Worm (Caenorhabditis elegans) whole organism, L1 larva: ENCODE measurements around the gene ttc-37.
A peak's percentile ranks its signal among the peaks of the same experiment; 100 is the strongest.

ENCODE experiments used
- C16A3.4 ChIP-seq: fragments of 150-350 bp; optimal IDR thresholded peaks from 2 replicates; lab custom pipeline; 2014; ENCODE audit warnings: missing biosample characterization, missing genetic modification characterization
- F16B12.6 ChIP-seq: fragments of 150-350 bp; optimal IDR thresholded peaks from 2 replicates; lab custom pipeline; 2014; ENCODE audit warnings: missing biosample characterization, missing genetic modification characterization
- aha-1 ChIP-seq: fragments of 150-350 bp; optimal IDR thresholded peaks from 2 replicates; lab custom pipeline; 2014; ENCODE audit warnings: missing biosample characterization, missing genetic modification characterization
- aly-2 ChIP-seq: fragments of 150-350 bp; optimal IDR thresholded peaks from 2 replicates; lab custom pipeline; 2014; ENCODE audit warnings: missing biosample characterization, missing genetic modification characterization
- ama-1 ChIP-seq: fragments of 150-350 bp; optimal IDR thresholded peaks from 2 replicates; lab custom pipeline; 2014
- blmp-1 ChIP-seq: fragments of 150-350 bp; optimal IDR thresholded peaks from 2 replicates; lab custom pipeline; 2014; ENCODE audit warnings: missing biosample characterization, missing genetic modification characterization
- ceh-8 ChIP-seq: fragments of 200-800 bp; sonication (Bioruptor generic); optimal IDR thresholded peaks from 2 replicates; lab custom pipeline; 2018; ENCODE audit warnings: mild to moderate bottlenecking, missing genetic modification characterization, moderate library complexity, missing compliant biosample characterization
- ces-1 ChIP-seq: fragments of 150-350 bp; optimal IDR thresholded peaks from 2 replicates; lab custom pipeline; 2014; ENCODE audit warnings: missing biosample characterization, missing genetic modification reagents, missing genetic modification characterization
- efl-1 ChIP-seq, 4 experiments: fragments of 150-350 bp; optimal IDR thresholded peaks in 3 of 4; peaks in 1 of 4; 1 replicate in 1 of 4; 2 replicates in 3 of 4; lab custom pipeline; 2014; ENCODE audit warnings: missing biosample characterization in 2 of 4, missing genetic modification characterization in 2 of 4, missing genetic modification reagents in 2 of 4
- egl-27 ChIP-seq, 2 experiments: fragments of 150-350 bp in 1 of 2; sonication (generic microtip); optimal IDR thresholded peaks; 3 replicates each; lab custom pipeline; 2017 to 2018; ENCODE audit warnings: missing biosample characterization in 2 of 2, missing genetic modification characterization in 2 of 2, missing genetic modification reagents in 2 of 2
- elt-2 ChIP-seq: sonication (generic microtip); optimal IDR thresholded peaks from 2 replicates; lab custom pipeline; 2016; ENCODE audit warnings: missing genetic modification characterization, mild to moderate bottlenecking, inconsistent platforms, missing compliant biosample characterization, missing genetic modification reagents
- fkh-10 ChIP-seq: sonication (generic microtip); optimal IDR thresholded peaks from 2 replicates; lab custom pipeline; 2017; ENCODE audit warnings: missing biosample characterization, missing genetic modification reagents, missing genetic modification characterization
- fkh-4 ChIP-seq: sonication (generic microtip); optimal IDR thresholded peaks from 2 replicates; lab custom pipeline; 2016; ENCODE audit warnings: missing compliant biosample characterization, missing genetic modification characterization, borderline replicate concordance
- grh-1 ChIP-seq: fragments of 200-800 bp; sonication (Bioruptor generic); IDR thresholded peaks from 2 replicates; pipeline ENCODE4 v1.3.6; 2022; ENCODE audit warnings: missing genetic modification reagents, missing genetic modification characterization, missing compliant biosample characterization
- hpl-2 ChIP-seq: fragments of 150-350 bp; optimal IDR thresholded peaks from 2 replicates; lab custom pipeline; 2014; ENCODE audit warnings: missing biosample characterization, missing genetic modification reagents, missing genetic modification characterization
- jun-1 ChIP-seq: fragments of 150-350 bp; optimal IDR thresholded peaks from 2 replicates; lab custom pipeline; 2014; ENCODE audit warnings: missing biosample characterization, missing genetic modification reagents, missing genetic modification characterization
- lin-13 ChIP-seq: fragments of 150-350 bp; optimal IDR thresholded peaks from 2 replicates; lab custom pipeline; 2014; ENCODE audit warnings: missing biosample characterization, missing genetic modification reagents, missing genetic modification characterization
- lin-14 ChIP-seq: fragments of 200-800 bp; sonication (Bioruptor generic); optimal IDR thresholded peaks from 2 replicates; lab custom pipeline; 2018; ENCODE audit warnings: mild to moderate bottlenecking, missing genetic modification characterization, moderate library complexity, missing compliant biosample characterization
- lin-15B ChIP-seq: fragments of 150-350 bp; sonication (generic microtip); optimal IDR thresholded peaks from 3 replicates; lab custom pipeline; 2014; ENCODE audit warnings: missing biosample characterization, missing genetic modification characterization
- lin-35 ChIP-seq, 2 experiments: fragments of 150-350 bp; optimal IDR thresholded peaks; 2 replicates each; lab custom pipeline; 2014; ENCODE audit warnings: missing biosample characterization in 2 of 2, missing genetic modification characterization in 2 of 2, missing genetic modification reagents in 2 of 2
- mdl-1 ChIP-seq, 2 experiments: fragments of 150-350 bp; optimal IDR thresholded peaks; 2 replicates each; lab custom pipeline; 2014 to 2017; ENCODE audit warnings: missing biosample characterization in 2 of 2, missing genetic modification characterization in 2 of 2, inconsistent platforms in 1 of 2
- mef-2 ChIP-seq: fragments of 150-350 bp; optimal IDR thresholded peaks from 2 replicates; lab custom pipeline; 2014; ENCODE audit warnings: missing biosample characterization, missing genetic modification characterization
- mep-1 ChIP-seq: fragments of 150-350 bp; optimal IDR thresholded peaks from 2 replicates; lab custom pipeline; 2014; ENCODE audit warnings: missing biosample characterization, missing genetic modification characterization
- nhr-11 ChIP-seq: fragments of 150-350 bp; optimal IDR thresholded peaks from 2 replicates; lab custom pipeline; 2014; ENCODE audit warnings: missing biosample characterization, missing genetic modification characterization
- nhr-20 ChIP-seq: sonication (generic microtip); optimal IDR thresholded peaks from 2 replicates; lab custom pipeline; 2016; ENCODE audit warnings: mild to moderate bottlenecking, missing genetic modification characterization, missing compliant biosample characterization
- nhr-237 ChIP-seq: fragments of 150-350 bp; optimal IDR thresholded peaks from 2 replicates; lab custom pipeline; 2014; ENCODE audit warnings: missing biosample characterization, missing genetic modification characterization
- nhr-47 ChIP-seq: sonication (generic microtip); optimal IDR thresholded peaks from 2 replicates; lab custom pipeline; 2016; ENCODE audit warnings: mild to moderate bottlenecking, missing genetic modification characterization, moderate library complexity, missing compliant biosample characterization
- nhr-71 ChIP-seq: sonication (generic microtip); optimal IDR thresholded peaks from 2 replicates; lab custom pipeline; 2016; ENCODE audit warnings: mild to moderate bottlenecking, missing genetic modification characterization, moderate library complexity, missing compliant biosample characterization
- nhr-77 ChIP-seq: fragments of 150-350 bp; optimal IDR thresholded peaks from 2 replicates; lab custom pipeline; 2014; ENCODE audit warnings: missing biosample characterization, missing genetic modification characterization
- pax-3 ChIP-seq: fragments of 200-800 bp; sonication (Bioruptor generic); optimal IDR thresholded peaks from 2 replicates; lab custom pipeline; 2018; ENCODE audit warnings: mild to moderate bottlenecking, missing genetic modification characterization, moderate library complexity, missing compliant biosample characterization
- pqm-1 ChIP-seq: sonication (generic microtip); optimal IDR thresholded peaks from 3 replicates; lab custom pipeline; 2017; ENCODE audit warnings: missing biosample characterization, missing genetic modification characterization
- skn-1 ChIP-seq: fragments of 150-350 bp; optimal IDR thresholded peaks from 2 replicates; lab custom pipeline; 2014; ENCODE audit warnings: missing biosample characterization, missing genetic modification characterization
- snpc-4 ChIP-seq: fragments of 150-350 bp; optimal IDR thresholded peaks from 2 replicates; lab custom pipeline; 2014; ENCODE audit warnings: missing biosample characterization, missing genetic modification characterization
- sox-4 ChIP-seq: sonication (generic microtip); optimal IDR thresholded peaks from 2 replicates; lab custom pipeline; 2016; ENCODE audit warnings: missing genetic modification characterization, missing compliant biosample characterization
- sup-37 ChIP-seq: fragments of 200-800 bp; sonication (Bioruptor generic); optimal IDR thresholded peaks from 2 replicates; lab custom pipeline; 2018; ENCODE audit warnings: mild to moderate bottlenecking, missing genetic modification characterization, missing compliant biosample characterization
- tlp-1 ChIP-seq: fragments of 150-350 bp; optimal IDR thresholded peaks from 2 replicates; lab custom pipeline; 2014; ENCODE audit warnings: missing biosample characterization, missing genetic modification characterization
- unc-130 ChIP-seq: fragments of 150-350 bp; optimal IDR thresholded peaks from 2 replicates; lab custom pipeline; 2017; ENCODE audit warnings: missing biosample characterization, missing genetic modification characterization, inconsistent platforms
- unc-62 ChIP-seq: fragments of 150-350 bp; optimal IDR thresholded peaks from 2 replicates; lab custom pipeline; 2014; ENCODE audit warnings: missing biosample characterization, missing genetic modification reagents, missing genetic modification characterization
- unc-98 ChIP-seq: fragments of 200-800 bp; sonication (Bioruptor generic); IDR thresholded peaks from 2 replicates; pipeline ENCODE4 v1.3.6; 2022; ENCODE audit warnings: missing genetic modification characterization, missing compliant biosample characterization
- vab-15 ChIP-seq: sonication (generic microtip); optimal IDR thresholded peaks from 2 replicates; lab custom pipeline; 2017; ENCODE audit warnings: missing genotype, mild to moderate bottlenecking, missing genetic modification characterization, missing compliant biosample characterization
- zag-1 ChIP-seq: fragments of 150-350 bp; optimal IDR thresholded peaks from 2 replicates; lab custom pipeline; 2014; ENCODE audit warnings: missing biosample characterization, missing genetic modification characterization
- ztf-11 ChIP-seq, 2 experiments: sonication (generic microtip); optimal IDR thresholded peaks; 2 replicates each; lab custom pipeline; 2016 to 2017; ENCODE audit warnings: missing genetic modification characterization in 2 of 2, missing biosample characterization in 1 of 2, missing compliant biosample characterization in 1 of 2
- ztf-4 ChIP-seq: fragments of 150-350 bp; optimal IDR thresholded peaks from 2 replicates; lab custom pipeline; 2014; ENCODE audit warnings: missing biosample characterization, missing genetic modification characterization

The ttc-37 gene

DNA sequence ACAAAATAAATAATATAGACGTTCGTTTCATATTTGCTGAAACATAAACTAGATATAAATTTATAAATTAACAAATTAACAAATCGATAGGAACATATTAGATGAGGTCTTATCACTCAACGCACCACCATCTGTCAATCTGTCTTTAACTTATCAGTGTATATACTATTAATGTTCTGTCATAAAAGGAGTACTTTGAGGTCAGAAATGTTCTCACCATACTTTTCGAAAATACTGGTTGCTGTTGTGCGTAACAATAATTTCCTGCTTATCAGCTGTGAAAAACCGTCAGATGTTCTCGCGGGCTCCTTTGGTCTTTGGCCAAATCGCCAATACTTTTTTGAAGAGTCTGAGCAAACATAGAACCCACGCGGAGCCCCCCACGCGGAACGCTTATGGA is 11.8 kb upstream of the ttc-37 start, which contains the start of gene C03A7.13:
Gene C03A7.13 (minus strand): TSS at position 43 of the 400 bp plus-strand sequence.
- no peak for TF ChIP-seq efl-1 (optimal IDR thresholded peaks at IDR 0.05; lab: Kevin White, UChicago)
- peak in 1 of 2 experiments; percentile 51 for TF ChIP-seq efl-1 (GFP tag; optimal IDR thresholded peaks at IDR 0.05 in 1 of 2; lab: Kevin White, UChicago)
- TF ChIP-seq jun-1: peak; percentile 8
- TF ChIP-seq ztf-4 (tag; lab: Kevin White, UChicago): no peak
- no peak for TF ChIP-seq zag-1 (tag; lab: Kevin White, UChicago)
- TF ChIP-seq elt-2 (tag; lab: Kevin White, UChicago): peak; percentile 25
- TF ChIP-seq fkh-4 (tag; lab: Kevin White, UChicago): no peak

DNA sequence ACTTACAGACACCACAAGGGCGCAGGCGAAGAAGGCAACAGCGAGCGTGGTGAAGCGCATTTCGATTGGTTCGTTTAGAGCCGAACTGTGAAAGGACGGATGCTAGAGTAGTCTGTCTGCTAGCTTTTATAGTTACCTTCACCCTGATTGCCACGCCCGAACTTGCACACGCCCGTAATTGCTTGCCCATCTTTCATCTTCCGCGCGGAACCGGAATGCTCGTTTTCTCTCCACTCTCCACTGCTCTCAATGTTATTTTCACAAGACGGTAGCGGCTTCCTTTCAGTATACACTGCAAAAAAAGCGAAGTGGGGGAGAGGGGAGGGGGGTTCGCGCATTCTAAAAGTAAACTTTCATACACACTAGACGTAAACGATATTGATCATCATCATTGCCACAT is 9.8 kb upstream of the ttc-37 start, which contains the start of gene abu-8:
Gene abu-8 (minus strand): TSS at position 101 of the 400 bp plus-strand sequence.
- TF ChIP-seq nhr-20 (tag; lab: Kevin White, UChicago) (no peak), ama-1 (lab: Kevin White, UChicago) (no peak), lin-13 (GFP tag; lab: Kevin White, UChicago) (no peak), aha-1 (no peak), grh-1 (GFP tag; lab: Robert Waterston, UW) (no peak), tlp-1 (tag; lab: Kevin White, UChicago) (no peak), aly-2 (no peak), nhr-77 (tag; lab: Kevin White, UChicago) (no peak), F16B12.6 (no peak), C16A3.4 (no peak), sox-4 (tag; lab: Kevin White, UChicago) (no peak), unc-62 (GFP tag; lab: Kevin White, UChicago) (no peak), unc-130 (tag; lab: Kevin White, UChicago) (no peak), unc-98 (GFP tag; lab: Robert Waterston, UW) (no peak), mef-2 (tag; lab: Kevin White, UChicago) (no peak), blmp-1 (tag; lab: Kevin White, UChicago) (no peak), mdl-1 (tag; optimal IDR thresholded peaks at IDR 0.05; lab: Kevin White, UChicago) (no peak)

DNA sequence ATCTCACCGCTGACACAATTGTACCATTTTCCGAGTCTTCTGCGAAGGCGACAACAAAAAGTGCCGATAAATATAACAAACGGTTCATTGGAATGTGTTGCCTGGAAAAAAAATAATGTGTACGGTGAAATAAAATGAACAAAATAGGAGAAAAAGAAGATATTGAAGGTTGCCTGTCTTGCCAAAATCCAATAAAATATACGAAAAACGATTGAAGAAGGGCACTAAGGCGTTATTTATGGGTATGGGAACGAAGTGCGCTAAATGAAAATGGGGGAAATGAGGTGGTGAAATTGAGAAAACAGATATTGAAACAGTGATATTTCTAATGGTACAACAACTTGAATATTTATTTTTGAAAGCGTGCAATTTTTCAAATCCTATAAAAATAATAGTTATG is 6.0 kb upstream of the ttc-37 start, which contains the start of gene Y47A7.2:
Gene Y47A7.2 (minus strand): TSS at position 101 of the 400 bp plus-strand sequence.
- TF ChIP-seq egl-27 (tag; optimal IDR thresholded peaks at IDR 0.05; lab: Kevin White, UChicago) (no peak), ztf-11 (tag; optimal IDR thresholded peaks at IDR 0.05; lab: Kevin White, UChicago) (no peak), ces-1 (GFP tag; lab: Kevin White, UChicago) (no peak), pqm-1 (tag; lab: Kevin White, UChicago) (no peak), lin-35 (GFP tag; optimal IDR thresholded peaks at IDR 0.05; lab: Kevin White, UChicago) (no peak), fkh-10 (GFP tag; lab: Kevin White, UChicago) (no peak), fkh-4 (tag; lab: Kevin White, UChicago) (no peak), mep-1 (tag; lab: Kevin White, UChicago) (no peak), lin-15B (tag; lab: Kevin White, UChicago) (no peak), nhr-20 (tag; lab: Kevin White, UChicago) (no peak), efl-1 (optimal IDR thresholded peaks at IDR 0.05; lab: Kevin White, UChicago) (no peak), efl-1 (GFP tag; optimal IDR thresholded peaks at IDR 0.05 in 1 of 2; lab: Kevin White, UChicago) (no peak), unc-130 (tag; lab: Kevin White, UChicago) (no peak), skn-1 (no peak), nhr-11 (tag; lab: Kevin White, UChicago) (no peak), lin-13 (GFP tag; lab: Kevin White, UChicago) (no peak), vab-15 (tag; lab: Kevin White, UChicago) (no peak), nhr-237 (tag; lab: Kevin White, UChicago) (no peak)

DNA sequence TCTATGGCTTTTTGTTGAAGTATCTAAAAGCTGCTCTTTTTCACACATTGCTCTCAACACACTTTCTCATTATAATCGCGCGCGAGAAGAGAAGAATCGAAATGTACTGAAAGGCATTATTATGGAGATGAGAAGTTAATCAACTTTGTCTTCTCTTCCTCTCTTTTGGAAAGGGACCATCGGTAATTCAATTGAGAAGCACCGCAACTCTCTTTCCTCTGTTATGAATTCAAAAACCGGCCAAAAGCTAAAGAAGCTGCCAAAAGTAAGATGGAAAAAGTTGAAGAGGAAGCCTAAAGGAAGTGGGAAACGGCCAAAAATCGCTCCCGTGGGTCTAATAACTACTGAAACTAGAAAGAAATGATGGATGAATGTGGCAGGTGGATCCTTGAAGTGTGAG is 4.1 kb upstream of the ttc-37 start:
- TF ChIP-seq hpl-2 (GFP tag; lab: Kevin White, UChicago) (no peak), aly-2 (no peak), nhr-47 (tag; lab: Kevin White, UChicago) (peak; percentile 3), nhr-71 (tag; lab: Kevin White, UChicago) (peak; percentile 14), ces-1 (GFP tag; lab: Kevin White, UChicago) (peak; percentile 76), lin-14 (GFP tag; lab: Kevin White, UChicago) (peak; percentile 49), sup-37 (GFP tag; lab: Kevin White, UChicago) (no peak), snpc-4 (no peak), ceh-8 (GFP tag; lab: Kevin White, UChicago) (peak; percentile 31), pax-3 (tag; lab: Kevin White, UChicago) (no peak), unc-98 (GFP tag; lab: Robert Waterston, UW) (no peak), fkh-10 (GFP tag; lab: Kevin White, UChicago) (peak; percentile 44)
